Worm (Caenorhabditis elegans): ENCODE measurements around the gene T19H5.4.
A peak's percentile ranks its signal among the peaks of the same experiment; 100 is the strongest.

The T19H5.4 gene

ce11 chrII:9489922-9490321 lies 2.7 kb upstream of the T19H5.4 start:
- TF ChIP-seq lsy-2 (tag; optimal IDR thresholded peaks at IDR 0.05) (no peak), ama-1 (optimal IDR thresholded peaks at IDR 0.05) (no peak), nhr-25 (tag; optimal IDR thresholded peaks at IDR 0.05) (no peak), nhr-21 (tag; optimal IDR thresholded peaks at IDR 0.05) (no peak), ceh-82 (tag; optimal IDR thresholded peaks at IDR 0.05) (no peak), peb-1 (tag; optimal IDR thresholded peaks at IDR 0.05) (no peak)

- TF ChIP-seq nhr-12 (tag; optimal IDR thresholded peaks at IDR 0.05) (no peak), gmeb-1 (tag; optimal IDR thresholded peaks at IDR 0.05) (no peak), sma-3 (GFP tag; optimal IDR thresholded peaks at IDR 0.05) (no peak), ztf-4 (tag; optimal IDR thresholded peaks at IDR 0.05) (no peak), nhr-10 (tag; optimal IDR thresholded peaks at IDR 0.05) (no peak), nhr-21 (tag; optimal IDR thresholded peaks at IDR 0.05) (peak; percentile 37), R02D3.7 (tag; optimal IDR thresholded peaks at IDR 0.05) (no peak), mab-5 (tag; optimal IDR thresholded peaks at IDR 0.05) (no peak), fos-1 (tag; optimal IDR thresholded peaks at IDR 0.05) (peak; percentile 7), nhr-6 (tag; optimal IDR thresholded peaks at IDR 0.05) (no peak), nhr-25 (tag; optimal IDR thresholded peaks at IDR 0.05) (no peak), F13H6.1 (tag; optimal IDR thresholded peaks at IDR 0.05) (no peak), sma-9 (GFP tag; optimal IDR thresholded peaks at IDR 0.05) (peak; percentile 6), sma-9 (tag; optimal IDR thresholded peaks at IDR 0.05) (no peak), nhr-23 (tag; optimal IDR thresholded peaks at IDR 0.05) (no peak), elt-1 (tag; optimal IDR thresholded peaks at IDR 0.05) (no peak), nhr-237 (tag; optimal IDR thresholded peaks at IDR 0.05) (no peak), skn-1 (tag; optimal IDR thresholded peaks at IDR 0.05) (no peak), Y55F3AM.14 (GFP tag; optimal IDR thresholded peaks at IDR 0.05) (no peak), lsy-2 (tag; optimal IDR thresholded peaks at IDR 0.05) (no peak), ztf-11 (tag; optimal IDR thresholded peaks at IDR 0.05) (no peak), egl-27 (tag; optimal IDR thresholded peaks at IDR 0.05) (no peak), ama-1 (optimal IDR thresholded peaks at IDR 0.05) (no peak), nhr-77 (tag; optimal IDR thresholded peaks at IDR 0.05) (no peak)
These were observed 2.0 kb downstream of the T19H5.4 start for ce11 chrII:9485081-9485730.

- TF ChIP-seq F13H6.1 (tag; optimal IDR thresholded peaks at IDR 0.05) (no peak), fos-1 (tag; optimal IDR thresholded peaks at IDR 0.05) (peak; percentile 67), sma-9 (GFP tag; optimal IDR thresholded peaks at IDR 0.05) (peak; percentile 28), sma-9 (tag; optimal IDR thresholded peaks at IDR 0.05) (no peak)
These were observed 3.8 kb downstream of the T19H5.4 start for ce11 chrII:9483342-9483741.

ce11 chrII:9482529-9482928 lies 4.7 kb downstream of the T19H5.4 start:
- TF ChIP-seq zag-1 (tag; optimal IDR thresholded peaks at IDR 0.05) (no peak), F13H6.1 (tag; optimal IDR thresholded peaks at IDR 0.05) (no peak), ZK546.5 (tag; optimal IDR thresholded peaks at IDR 0.05) (no peak), gmeb-1 (tag; optimal IDR thresholded peaks at IDR 0.05) (no peak), snpc-4 (tag; optimal IDR thresholded peaks at IDR 0.05) (no peak), unc-55 (GFP tag; optimal IDR thresholded peaks at IDR 0.05) (no peak), ceh-16 (tag; optimal IDR thresholded peaks at IDR 0.05) (no peak), ztf-11 (tag; optimal IDR thresholded peaks at IDR 0.05) (no peak)

DNA sequence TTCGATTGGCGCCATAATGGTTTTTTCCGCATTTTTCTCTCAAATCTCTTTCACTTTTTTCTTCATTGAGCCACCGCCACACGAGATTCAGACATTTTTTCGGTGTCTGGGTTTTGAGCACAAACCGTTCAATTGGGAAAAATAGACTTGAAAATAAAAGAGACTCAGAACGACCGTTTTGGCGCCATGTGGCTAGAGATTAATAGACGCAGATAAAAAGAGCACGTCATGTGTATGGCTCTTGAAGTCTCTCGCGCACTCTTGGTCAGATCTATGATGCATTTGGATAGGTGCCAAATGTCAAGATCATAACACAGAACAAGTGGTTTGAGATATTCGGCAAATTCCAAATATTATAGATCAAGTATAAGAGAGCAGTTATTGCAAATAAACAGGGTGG lies 5.8 kb downstream of the T19H5.4 start:
- TF ChIP-seq lsy-2 (tag; optimal IDR thresholded peaks at IDR 0.05), result no peak
- peak; percentile 50 for TF ChIP-seq F13H6.1 (tag; optimal IDR thresholded peaks at IDR 0.05)
- no peak for TF ChIP-seq nhr-237 (tag; optimal IDR thresholded peaks at IDR 0.05)
- no peak for TF ChIP-seq ZK546.5 (tag; optimal IDR thresholded peaks at IDR 0.05)
- no peak for TF ChIP-seq unc-55 (GFP tag; optimal IDR thresholded peaks at IDR 0.05)
- no peak for TF ChIP-seq zag-1 (tag; optimal IDR thresholded peaks at IDR 0.05)
- no peak for TF ChIP-seq sma-3 (GFP tag; optimal IDR thresholded peaks at IDR 0.05)
- peak; percentile 27 for TF ChIP-seq nhr-129 (tag; optimal IDR thresholded peaks at IDR 0.05)
- TF ChIP-seq mab-5 (tag; optimal IDR thresholded peaks at IDR 0.05), result no peak
- peak; percentile 41 for TF ChIP-seq sma-9 (GFP tag; optimal IDR thresholded peaks at IDR 0.05)
- no peak for TF ChIP-seq sma-9 (tag; optimal IDR thresholded peaks at IDR 0.05)
- TF ChIP-seq nhr-23 (tag; optimal IDR thresholded peaks at IDR 0.05), result no peak
- TF ChIP-seq crh-2 (tag; optimal IDR thresholded peaks at IDR 0.05), result no peak
- no peak for TF ChIP-seq nhr-12 (tag; optimal IDR thresholded peaks at IDR 0.05)
- TF ChIP-seq nhr-25 (tag; optimal IDR thresholded peaks at IDR 0.05), result no peak
- TF ChIP-seq mbf-1 (tag; optimal IDR thresholded peaks at IDR 0.05), result no peak
